Worm (Caenorhabditis elegans) whole organism, early embryonic: ENCODE data around the gene R02E4.3.

Source experiments
- B0310.2 ChIP-seq: sonication (generic microtip); optimal IDR thresholded peaks from 2 replicates; lab custom pipeline; 2016; ENCODE audit warnings: mild to moderate bottlenecking, missing genetic modification characterization, missing compliant biosample characterization
- F13C5.2 ChIP-seq: sonication (generic microtip); optimal IDR thresholded peaks from 2 replicates; lab custom pipeline; 2017; ENCODE audit warnings: mild to moderate bottlenecking, missing genetic modification characterization, inconsistent platforms, missing compliant biosample characterization
- ama-1 ChIP-seq: fragments of 150-350 bp; optimal IDR thresholded peaks from 2 replicates; lab custom pipeline; 2014
- ceh-13 ChIP-seq: fragments of 200-800 bp; sonication (Bioruptor generic); optimal IDR thresholded peaks from 2 replicates; lab custom pipeline; 2018; ENCODE audit warnings: mild to moderate bottlenecking, missing genetic modification characterization, missing compliant biosample characterization
- ceh-36 ChIP-seq: sonication (generic microtip); optimal IDR thresholded peaks from 2 replicates; lab custom pipeline; 2016; ENCODE audit warnings: missing genetic modification characterization, inconsistent platforms, missing compliant biosample characterization
- ets-7 ChIP-seq: sonication (generic microtip); optimal IDR thresholded peaks from 2 replicates; lab custom pipeline; 2016; ENCODE audit warnings: missing genotype, missing genetic modification characterization, missing compliant biosample characterization
- hmg-4 ChIP-seq: fragments of 200-800 bp; sonication (Bioruptor generic); optimal IDR thresholded peaks from 2 replicates; lab custom pipeline; 2018; ENCODE audit warnings: mild to moderate bottlenecking, missing genetic modification characterization, missing compliant biosample characterization
- hnd-1 ChIP-seq: sonication (generic microtip); optimal IDR thresholded peaks from 2 replicates; lab custom pipeline; 2016; ENCODE audit warnings: missing genetic modification characterization, missing compliant biosample characterization
- pes-1 ChIP-seq: fragments of 200-800 bp; sonication (Bioruptor generic); IDR thresholded peaks from 2 replicates; pipeline ENCODE4 v1.3.6; 2022; ENCODE audit warnings: missing genetic modification reagents, missing genetic modification characterization, missing compliant biosample characterization
- scrt-1 ChIP-seq: fragments of 200-800 bp; sonication (Bioruptor generic); IDR thresholded peaks from 2 replicates; pipeline ENCODE4 v1.3.6; 2022; ENCODE audit warnings: missing genetic modification characterization, missing compliant biosample characterization
- sea-1 ChIP-seq: fragments of 200-800 bp; sonication (Bioruptor generic); conservative IDR thresholded peaks from 2 replicates; pipeline ENCODE4 v1.3.6; 2022; ENCODE audit warnings: missing genetic modification characterization, missing compliant biosample characterization
- tbx-37 ChIP-seq: fragments of 200-800 bp; sonication (Bioruptor generic); conservative IDR thresholded peaks from 2 replicates; pipeline ENCODE4 v1.3.6; 2022; ENCODE audit warnings: missing genetic modification reagents, missing genetic modification characterization, missing compliant biosample characterization

- TF ChIP-seq hnd-1 (tag; lab: Kevin White, UChicago) (no peak), ceh-13 (GFP tag; lab: Kevin White, UChicago) (no peak), hmg-4 (GFP tag; lab: Kevin White, UChicago) (no peak), ama-1 (lab: Kevin White, UChicago) (no peak), scrt-1 (no peak), ets-7 (tag; lab: Kevin White, UChicago) (no peak), sea-1 (GFP tag; lab: Robert Waterston, UW) (no peak), tbx-37 (GFP tag; lab: Robert Waterston, UW) (no peak), ceh-36 (tag; lab: Kevin White, UChicago) (no peak), pes-1 (no peak), F13C5.2 (no peak), B0310.2 (tag; lab: Kevin White, UChicago) (no peak)
These were observed 30.3 kb upstream of the R02E4.3 start for ce11 chrX:4132243-4132642.
